Fruit fly (Drosophila melanogaster) whole organism, adult: ENCODE results near the gene CG4332.

ENCODE experiments used
- CG11617 ChIP-seq: fragments of 200-800 bp; sonication (Bioruptor generic); optimal IDR thresholded peaks from 2 replicates; lab custom pipeline; 2017; ENCODE audit warnings: mild to moderate bottlenecking, missing biosample characterization, missing genetic modification reagents, missing genetic modification characterization
- CG12768 ChIP-seq: fragments of 200-800 bp; sonication (Bioruptor generic); optimal IDR thresholded peaks from 2 replicates; lab custom pipeline; 2017; ENCODE audit warnings: missing biosample characterization, missing genetic modification characterization, mild to moderate bottlenecking, moderate library complexity, missing genetic modification reagents
- CG14711 ChIP-seq: fragments of 200-800 bp; sonication (Bioruptor generic); optimal IDR thresholded peaks from 2 replicates; lab custom pipeline; 2018; ENCODE audit warnings: missing biosample characterization, mild to moderate bottlenecking, missing genetic modification characterization, moderate library complexity
- CG1620 ChIP-seq: fragments of 200-800 bp; sonication (Bioruptor generic); optimal IDR thresholded peaks from 2 replicates; lab custom pipeline; 2016; ENCODE audit warnings: missing biosample characterization, missing genetic modification characterization
- CG33017 ChIP-seq: fragments of 200-800 bp; sonication (Bioruptor generic); optimal IDR thresholded peaks from 2 replicates; lab custom pipeline; 2018; ENCODE audit warnings: missing biosample characterization, mild to moderate bottlenecking, missing genetic modification characterization, moderate library complexity
- CG5204 ChIP-seq: fragments of 200-800 bp; sonication (Bioruptor generic); optimal IDR thresholded peaks from 2 replicates; lab custom pipeline; 2016; ENCODE audit warnings: missing biosample characterization, missing genetic modification characterization
- CG7045 ChIP-seq: fragments of 200-800 bp; sonication (Bioruptor generic); optimal IDR thresholded peaks from 2 replicates; lab custom pipeline; 2017; ENCODE audit warnings: missing biosample characterization, mild to moderate bottlenecking, missing genetic modification characterization
- CG7101 ChIP-seq: fragments of 200-800 bp; sonication (Bioruptor generic); optimal IDR thresholded peaks from 2 replicates; lab custom pipeline; 2018; ENCODE audit warnings: missing biosample characterization, mild to moderate bottlenecking, missing genetic modification characterization, moderate library complexity
- Clk ChIP-seq: fragments of 200-800 bp; sonication (Bioruptor generic); optimal IDR thresholded peaks from 2 replicates; lab custom pipeline; 2017; ENCODE audit warnings: missing biosample characterization, missing genetic modification characterization
- Crg-1 ChIP-seq: fragments of 200-800 bp; sonication (Bioruptor generic); optimal IDR thresholded peaks from 2 replicates; lab custom pipeline; 2016; ENCODE audit warnings: missing biosample characterization, missing genetic modification characterization
- Hr96 ChIP-seq: fragments of 200-800 bp; sonication (Bioruptor generic); optimal IDR thresholded peaks from 2 replicates; lab custom pipeline; 2016; ENCODE audit warnings: missing biosample characterization, missing genetic modification characterization
- Mnt ChIP-seq: fragments of 200-800 bp; sonication (Bioruptor generic); optimal IDR thresholded peaks from 2 replicates; lab custom pipeline; 2016; ENCODE audit warnings: missing biosample characterization, mild to moderate bottlenecking, missing genetic modification characterization
- bab1 ChIP-seq: fragments of 200-800 bp; sonication (Bioruptor generic); optimal IDR thresholded peaks from 3 replicates; lab custom pipeline; 2019; ENCODE audit warnings: missing biosample characterization, mild to moderate bottlenecking, missing genetic modification characterization, moderate library complexity
- cic ChIP-seq: fragments of 200-800 bp; sonication (Bioruptor generic); optimal IDR thresholded peaks from 2 replicates; lab custom pipeline; 2017; ENCODE audit warnings: missing biosample characterization, mild to moderate bottlenecking, missing genetic modification characterization, moderate library complexity
- cnc ChIP-seq, 2 experiments: fragments of >200 bp; optimal IDR thresholded peaks; 2 replicates each; lab custom pipeline; 2017
- kay ChIP-seq: fragments of 200-800 bp; sonication (Bioruptor generic); peaks from one replicate; lab custom pipeline; 2016; ENCODE audit warnings: missing biosample characterization, missing genetic modification characterization, borderline replicate concordance
- ovo ChIP-seq: fragments of 200-800 bp; sonication (Bioruptor generic); optimal IDR thresholded peaks from 2 replicates; lab custom pipeline; 2016; ENCODE audit warnings: missing biosample characterization, missing genetic modification characterization
- pad ChIP-seq: fragments of 200-800 bp; sonication (Bioruptor generic); optimal IDR thresholded peaks from 3 replicates; lab custom pipeline; 2017; ENCODE audit warnings: missing biosample characterization, missing genetic modification characterization, mild to moderate bottlenecking, moderate library complexity, missing genetic modification reagents
- tj ChIP-seq: fragments of 200-800 bp; sonication (Bioruptor generic); optimal IDR thresholded peaks from 3 replicates; lab custom pipeline; 2017; ENCODE audit warnings: missing biosample characterization, mild to moderate bottlenecking, missing genetic modification characterization, moderate library complexity
- toe ChIP-seq: fragments of 200-800 bp; sonication (Bioruptor generic); optimal IDR thresholded peaks from 2 replicates; lab custom pipeline; 2016; ENCODE audit warnings: missing biosample characterization, missing genetic modification characterization

Gene CG4332

dm6 chrX:13130175-13130822, 24.5 kb upstream of the CG4332 start:
- no peak for TF ChIP-seq tj (GFP tag; lab: Kevin White, UChicago)
- peak; percentile 52 for TF ChIP-seq CG7045 (GFP tag; lab: Kevin White, UChicago)
- TF ChIP-seq kay (GFP tag; lab: Kevin White, UChicago), result peak; percentile 56
- TF ChIP-seq cnc (optimal IDR thresholded peaks at IDR 0.05; lab: Kevin White, UChicago), result no peak
- peak; percentile 42 for TF ChIP-seq toe (GFP tag; lab: Kevin White, UChicago)
- TF ChIP-seq CG1620 (GFP tag; lab: Kevin White, UChicago), result no peak
- peak; percentile 60 for TF ChIP-seq CG5204 (GFP tag; lab: Kevin White, UChicago)
- TF ChIP-seq Hr96 (GFP tag; lab: Kevin White, UChicago), result peak; percentile 5
- peak; percentile 35 for TF ChIP-seq CG14711 (tag; lab: Kevin White, UChicago)
- peak; percentile 37 for TF ChIP-seq CG7101 (tag; lab: Kevin White, UChicago)
- no peak for TF ChIP-seq pad (GFP tag; lab: Kevin White, UChicago)

- TF ChIP-seq Hr96 (GFP tag; lab: Kevin White, UChicago), result peak; percentile 99
- TF ChIP-seq toe (GFP tag; lab: Kevin White, UChicago), result peak; percentile 92
- peak; percentile 97 for TF ChIP-seq Mnt (GFP tag; lab: Kevin White, UChicago)
- TF ChIP-seq pad (GFP tag; lab: Kevin White, UChicago), result peak; percentile 97
- TF ChIP-seq Clk (GFP tag; lab: Kevin White, UChicago), result peak; percentile 97
- TF ChIP-seq cic (GFP tag; lab: Kevin White, UChicago), result peak; percentile 91
- TF ChIP-seq CG7045 (GFP tag; lab: Kevin White, UChicago), result peak; percentile 97
- TF ChIP-seq CG14711 (tag; lab: Kevin White, UChicago), result peak; percentile 96
- peak; percentile 96 for TF ChIP-seq CG5204 (GFP tag; lab: Kevin White, UChicago)
- peak; percentile 99 for TF ChIP-seq CG7101 (tag; lab: Kevin White, UChicago)
- no peak for TF ChIP-seq kay (GFP tag; lab: Kevin White, UChicago)
- peak; percentile 90 for TF ChIP-seq ovo (GFP tag; lab: Kevin White, UChicago)
- TF ChIP-seq tj (GFP tag; lab: Kevin White, UChicago), result peak; percentile 96
- TF ChIP-seq CG1620 (GFP tag; lab: Kevin White, UChicago), result peak; percentile 99
- peak; percentile 96 for TF ChIP-seq bab1 (GFP tag; lab: Kevin White, UChicago)
- TF ChIP-seq CG12768 (GFP tag; lab: Kevin White, UChicago), result peak; percentile 98
- no peak for TF ChIP-seq cnc (optimal IDR thresholded peaks at IDR 0.05; lab: Kevin White, UChicago)
- TF ChIP-seq Crg-1 (GFP tag; lab: Kevin White, UChicago), result peak; percentile 98
- TF ChIP-seq CG11617, result peak; percentile 98
- peak; percentile 97 for TF ChIP-seq CG33017 (tag; lab: Kevin White, UChicago)
These were observed 23.6 kb upstream of the CG4332 start for dm6 chrX:13131063-13131773.

- no peak for TF ChIP-seq bab1 (GFP tag; lab: Kevin White, UChicago)
These were observed 20.0 kb upstream of the CG4332 start for dm6 chrX:13134811-13135210.

- TF ChIP-seq CG7101 (tag; lab: Kevin White, UChicago), result no peak
- TF ChIP-seq Clk (GFP tag; lab: Kevin White, UChicago), result no peak
- TF ChIP-seq kay (GFP tag; lab: Kevin White, UChicago), result no peak
- TF ChIP-seq CG7045 (GFP tag; lab: Kevin White, UChicago), result no peak
- TF ChIP-seq pad (GFP tag; lab: Kevin White, UChicago), result no peak
- no peak for TF ChIP-seq CG11617
- no peak for TF ChIP-seq CG12768 (GFP tag; lab: Kevin White, UChicago)
- no peak for TF ChIP-seq Crg-1 (GFP tag; lab: Kevin White, UChicago)
- no peak for TF ChIP-seq CG5204 (GFP tag; lab: Kevin White, UChicago)
- no peak for TF ChIP-seq CG14711 (tag; lab: Kevin White, UChicago)
- TF ChIP-seq ovo (GFP tag; lab: Kevin White, UChicago), result no peak
- TF ChIP-seq tj (GFP tag; lab: Kevin White, UChicago), result no peak
- no peak for TF ChIP-seq toe (GFP tag; lab: Kevin White, UChicago)
These were observed 19.1 kb upstream of the CG4332 start for dm6 chrX:13135702-13136101.

dm6 chrX:13136939-13137697, 17.7 kb upstream of the CG4332 start:
- TF ChIP-seq cic (GFP tag; lab: Kevin White, UChicago), result no peak
- TF ChIP-seq toe (GFP tag; lab: Kevin White, UChicago), result no peak
- no peak for TF ChIP-seq CG12768 (GFP tag; lab: Kevin White, UChicago)
- TF ChIP-seq tj (GFP tag; lab: Kevin White, UChicago), result no peak
- no peak for TF ChIP-seq kay (GFP tag; lab: Kevin White, UChicago)
- no peak for TF ChIP-seq CG11617
- no peak for TF ChIP-seq cnc (optimal IDR thresholded peaks at IDR 0.05; lab: Kevin White, UChicago)
- no peak for TF ChIP-seq Crg-1 (GFP tag; lab: Kevin White, UChicago)
- no peak for TF ChIP-seq CG5204 (GFP tag; lab: Kevin White, UChicago)
- no peak for TF ChIP-seq pad (GFP tag; lab: Kevin White, UChicago)
- TF ChIP-seq CG14711 (tag; lab: Kevin White, UChicago), result no peak
- TF ChIP-seq ovo (GFP tag; lab: Kevin White, UChicago), result no peak
- TF ChIP-seq CG33017 (tag; lab: Kevin White, UChicago), result no peak
- TF ChIP-seq Hr96 (GFP tag; lab: Kevin White, UChicago), result no peak
- no peak for TF ChIP-seq CG7045 (GFP tag; lab: Kevin White, UChicago)
- no peak for TF ChIP-seq bab1 (GFP tag; lab: Kevin White, UChicago)
- no peak for TF ChIP-seq CG7101 (tag; lab: Kevin White, UChicago)
